Fruit fly (Drosophila melanogaster) whole organism, wandering third instar larva: ENCODE measurements around the gene CG2816.

Experiments
- CG32264 ChIP-seq: fragments of 200-800 bp; sonication (Bioruptor generic); optimal IDR thresholded peaks from 2 replicates; lab custom pipeline; 2016; ENCODE audit warnings: missing biosample characterization, missing genetic modification characterization
- CrebA ChIP-seq: fragments of 200-800 bp; sonication (Bioruptor generic); optimal IDR thresholded peaks from 2 replicates; lab custom pipeline; 2016; ENCODE audit warnings: missing biosample characterization, mild to moderate bottlenecking, missing genetic modification characterization, borderline replicate concordance
- OdsH ChIP-seq: fragments of 200-800 bp; sonication (Bioruptor generic); optimal IDR thresholded peaks from 2 replicates; lab custom pipeline; 2016; ENCODE audit warnings: missing biosample characterization, mild to moderate bottlenecking, missing genetic modification characterization
- Rel ChIP-seq, 2 experiments: fragments of 200-800 bp; sonication (Bioruptor generic) in 1 of 2; optimal IDR thresholded peaks; 2 replicates in 1 of 2; 3 replicates in 1 of 2; lab custom pipeline; 2016 to 2019; ENCODE audit warnings: mild to moderate bottlenecking in 2 of 2, missing biosample characterization in 2 of 2, missing genetic modification characterization in 2 of 2, moderate library complexity in 1 of 2
- br ChIP-seq: fragments of 200-800 bp; sonication (Bioruptor generic); optimal IDR thresholded peaks from 2 replicates; lab custom pipeline; 2016; ENCODE audit warnings: missing biosample characterization, missing genetic modification characterization
- dl ChIP-seq, 2 experiments: fragments of 175-275, 200-275 bp in 1 of 2; fragments of 200-275 bp in 1 of 2; sonication (Bioruptor generic); optimal IDR thresholded peaks; lab custom pipeline; 2018; ENCODE audit warnings: mild to moderate bottlenecking in 2 of 2, missing biosample characterization in 2 of 2, missing genetic modification characterization in 2 of 2, moderate library complexity in 2 of 2; ENCODE audit not compliant: partially characterized antibody in 2 of 2, insufficient read depth in 1 of 2
- ey ChIP-seq: fragments of 200-800 bp; sonication (Bioruptor generic); optimal IDR thresholded peaks from 2 replicates; lab custom pipeline; 2016; ENCODE audit warnings: missing biosample characterization, missing genetic modification characterization
- fru ChIP-seq: fragments of 200-800 bp; sonication (Bioruptor generic); optimal IDR thresholded peaks from 3 replicates; lab custom pipeline; 2016; ENCODE audit warnings: missing biosample characterization, mild to moderate bottlenecking, missing genetic modification characterization
- h ChIP-seq: fragments of 200-800 bp; sonication (Bioruptor generic); optimal IDR thresholded peaks from 3 replicates; lab custom pipeline; 2016; ENCODE audit warnings: missing biosample characterization, mild to moderate bottlenecking, missing genetic modification characterization
- pan ChIP-seq: fragments of >200 bp; optimal IDR thresholded peaks from 2 replicates; lab custom pipeline; 2017
- psq ChIP-seq: fragments of 200-800 bp; sonication (Bioruptor generic); optimal IDR thresholded peaks from 3 replicates; lab custom pipeline; 2017; ENCODE audit warnings: missing biosample characterization, mild to moderate bottlenecking, missing genetic modification characterization, moderate library complexity
- tai ChIP-seq: sonication (Bioruptor generic); optimal IDR thresholded peaks from 2 replicates; lab custom pipeline; 2016; ENCODE audit warnings: missing biosample characterization, missing genetic modification characterization
- usp ChIP-seq: fragments of >200 bp; optimal IDR thresholded peaks from 2 replicates; lab custom pipeline; 2017; ENCODE audit warnings: missing biosample characterization, missing genetic modification characterization

- no peak for TF ChIP-seq usp (GFP tag; lab: Kevin White, UChicago)
- TF ChIP-seq CG32264 (GFP tag; lab: Kevin White, UChicago), result peak; percentile 66
- TF ChIP-seq CrebA, result no peak
- peak; percentile 92 for TF ChIP-seq h (GFP tag; lab: Kevin White, UChicago)
- peak; percentile 90 for TF ChIP-seq OdsH (GFP tag; lab: Kevin White, UChicago)
- peak; percentile 44 for TF ChIP-seq tai
- no peak for TF ChIP-seq dl (GFP tag; optimal IDR thresholded peaks at IDR 0.05; lab: Kevin White, UChicago; ENCODE audit: insufficient read depth in 1 of 2, partially characterized antibody in 2 of 2)
- TF ChIP-seq psq, result peak; percentile 81
- no peak for TF ChIP-seq pan (lab: Kevin White, UChicago)
- TF ChIP-seq ey (GFP tag; lab: Kevin White, UChicago), result peak; percentile 91
- TF ChIP-seq Rel (GFP tag; optimal IDR thresholded peaks at IDR 0.05; lab: Kevin White, UChicago), result no peak
- TF ChIP-seq Rel (tag; optimal IDR thresholded peaks at IDR 0.05; lab: Kevin White, UChicago), result peak; percentile 31
- peak; percentile 92 for TF ChIP-seq br
- TF ChIP-seq fru (GFP tag; lab: Kevin White, UChicago), result peak; percentile 89
Observed at dm6 chr2L:3705438-3705921, 2.0 kb downstream of the CG2816 start, which contains the start of gene CG31778.
